Worm (Caenorhabditis elegans): Measurements from ENCODE around the gene metl-5.

Gene metl-5

DNA sequence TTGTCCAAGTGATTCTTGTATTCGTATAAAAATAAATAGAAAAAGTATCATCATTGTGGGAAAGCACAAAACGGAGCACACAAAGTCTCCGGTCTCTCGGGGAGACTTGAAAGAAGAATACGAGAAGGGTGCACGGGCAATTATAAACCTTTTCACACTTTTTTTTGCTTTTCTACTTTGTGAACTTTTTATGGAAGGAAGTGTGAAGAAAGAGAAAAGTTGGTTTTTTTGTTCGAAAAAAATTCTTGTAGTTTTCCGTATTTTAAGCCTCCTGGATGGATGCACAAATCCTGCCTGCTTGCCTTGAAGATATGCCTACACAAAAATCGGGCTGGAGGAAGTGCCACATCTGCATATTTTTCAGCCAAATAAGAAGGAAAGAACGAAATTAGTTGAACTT is 24.8 kb upstream of the metl-5 start, which contains the start of gene B0393.7:
TSS of gene B0393.7 (minus strand) at position 101 of the 400 bp plus-strand sequence.
- no peak for TF ChIP-seq ztf-28 (GFP tag; IDR thresholded peaks at IDR 0.05)
- no peak for TF ChIP-seq ztf-26 (tag; optimal IDR thresholded peaks at IDR 0.05)
- TF ChIP-seq lir-1 (GFP tag; conservative IDR thresholded peaks at IDR 0.05): no peak
- TF ChIP-seq gei-17 (GFP tag; optimal IDR thresholded peaks at IDR 0.05): no peak
- TF ChIP-seq hsf-1 (GFP tag; IDR thresholded peaks at IDR 0.05): no peak
- no peak for TF ChIP-seq sea-2 (GFP tag; IDR thresholded peaks at IDR 0.05)
- TF ChIP-seq ets-4 (GFP tag; optimal IDR thresholded peaks at IDR 0.05): no peak

DNA sequence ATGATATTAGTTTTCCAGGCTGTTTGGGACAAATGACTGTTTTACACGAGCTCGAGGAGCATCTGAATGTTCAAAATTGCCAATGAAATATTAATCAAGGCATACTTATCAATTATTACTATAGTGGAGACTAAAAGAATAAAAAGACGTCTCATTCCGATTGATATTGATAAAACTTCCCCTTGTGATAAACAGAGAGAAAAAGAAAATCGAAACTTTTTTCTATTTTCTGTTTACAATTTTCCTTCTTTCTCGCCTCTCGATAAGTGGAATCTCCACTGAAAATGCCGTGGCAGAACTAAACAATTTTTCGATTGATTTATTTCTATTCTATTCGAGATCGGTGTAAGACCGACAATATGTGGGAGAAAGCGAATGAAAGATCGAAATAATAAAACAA is 23.0 kb upstream of the metl-5 start, which contains the start of gene B0393.9:
TSS of gene B0393.9 (minus strand) at position 303 of the 400 bp plus-strand sequence.
- TF ChIP-seq nhr-80 (tag; optimal IDR thresholded peaks at IDR 0.05): peak; percentile 20
- TF ChIP-seq Y79H2A.3 (GFP tag; conservative IDR thresholded peaks at IDR 0.05): no peak

DNA sequence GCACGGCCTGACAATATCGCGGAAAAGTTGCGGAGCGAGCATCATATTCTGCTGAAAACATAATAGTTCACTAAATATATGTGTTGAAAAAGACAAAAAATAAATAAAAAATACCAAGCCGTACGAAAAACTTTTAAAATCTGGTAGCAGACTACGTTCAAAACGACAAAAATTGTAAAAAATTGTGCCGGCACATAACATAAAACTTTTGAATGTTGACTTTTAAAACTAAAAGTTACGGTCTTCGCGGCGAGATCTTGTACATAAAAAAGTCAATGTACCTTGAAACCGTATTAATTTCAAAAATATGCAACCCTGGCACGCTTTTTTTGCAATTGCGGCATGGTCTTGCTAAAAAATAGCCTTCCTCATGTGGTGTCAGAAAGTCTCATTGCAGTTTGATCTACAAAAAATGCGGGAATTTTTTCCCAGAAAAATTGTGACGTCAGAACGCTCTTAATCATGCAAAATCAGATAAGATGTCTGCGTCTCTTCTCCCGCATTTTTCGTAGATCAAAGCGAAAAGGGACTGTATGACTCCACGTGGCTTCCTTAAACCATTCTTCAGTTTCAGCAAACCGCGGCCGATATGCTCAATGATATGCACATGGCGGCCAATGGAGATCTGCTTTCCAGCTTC is 20.8 kb upstream of the metl-5 start, which contains the start of the genes gex-5 and C38D4.10:
TSS of gene gex-5 (minus strand) at position 51 of the 640 bp plus-strand sequence.
TSS of gene C38D4.10 (plus strand) at position 590 of the 640 bp plus-strand sequence.
- peak; percentile 12 for TF ChIP-seq him-1 (tag; optimal IDR thresholded peaks at IDR 0.05)
- peak; percentile 24 for TF ChIP-seq dpl-1 (GFP tag; optimal IDR thresholded peaks at IDR 0.05)
- TF ChIP-seq F33H1.4 (GFP tag; IDR thresholded peaks at IDR 0.05): peak; percentile 77
- TF ChIP-seq snpc-1.3 (tag; optimal IDR thresholded peaks at IDR 0.05; ENCODE audit: insufficient read depth): peak; percentile 12
- TF ChIP-seq lsl-1 (GFP tag; optimal IDR thresholded peaks at IDR 0.05): peak; percentile 78
- peak; percentile 73 for TF ChIP-seq xnd-1 (tag; optimal IDR thresholded peaks at IDR 0.05)
- TF ChIP-seq efl-1 (GFP tag; optimal IDR thresholded peaks at IDR 0.05): peak; percentile 63
- peak; percentile 43 for TF ChIP-seq lin-54 (GFP tag; optimal IDR thresholded peaks at IDR 0.05)
- TF ChIP-seq D2030.7 (GFP tag; IDR thresholded peaks at IDR 0.05): peak; percentile 62
- 0 out of 2 replicates have a peak, but pooled peaks have one; percentile 12 for TF ChIP-seq rcor-1 (GFP tag; IDR thresholded peaks at IDR 0.05)
- 0 out of 2 replicates have a peak, but pooled peaks have one; percentile 25 for TF ChIP-seq aptf-2 (GFP tag; conservative IDR thresholded peaks at IDR 0.05)
- TF ChIP-seq madf-6 (GFP tag; IDR thresholded peaks at IDR 0.05): peak; percentile 88
- peak; percentile 56 for TF ChIP-seq madf-8 (GFP tag; conservative IDR thresholded peaks at IDR 0.05)
- peak; percentile 53; the same call in 1 of the 2 replicates for TF ChIP-seq C17E4.6 (GFP tag; IDR thresholded peaks at IDR 0.05)
- TF ChIP-seq pbrm-1 (GFP tag; IDR thresholded peaks at IDR 0.05): 0 out of 2 replicates have a peak, but pooled peaks have one; percentile 21
- TF ChIP-seq hmg-1.2 (GFP tag; IDR thresholded peaks at IDR 0.05): peak; percentile 24; the same call in 1 of the 2 replicates

DNA sequence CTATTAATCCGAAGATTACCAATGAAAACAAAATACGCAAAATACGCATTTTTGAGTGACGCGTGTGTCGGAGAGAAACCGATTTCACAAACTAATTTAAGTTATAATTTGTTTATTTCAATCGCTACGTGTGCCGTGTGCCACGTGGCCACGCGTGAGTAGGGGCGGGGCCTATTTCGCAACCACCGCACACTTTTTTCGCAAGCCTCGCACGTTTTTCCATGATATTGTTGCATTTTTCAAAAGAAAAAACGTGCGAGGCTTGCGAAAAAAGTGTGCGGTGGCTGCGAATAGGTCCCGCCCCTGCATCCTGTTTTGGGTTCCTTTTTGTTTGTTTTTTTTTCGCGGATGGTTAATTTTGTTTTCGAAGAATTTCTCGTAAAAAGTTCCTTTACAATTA is 17.7 kb upstream of the metl-5 start, which contains the start of gene enu-3.2:
TSS of gene enu-3.2 (minus strand) at position 105 of the 400 bp plus-strand sequence.
- TF ChIP-seq D2030.7 (GFP tag; IDR thresholded peaks at IDR 0.05): peak; percentile 55
- TF ChIP-seq rcor-1 (GFP tag; IDR thresholded peaks at IDR 0.05): peak; percentile 35; the same call in 1 of the 2 replicates
- TF ChIP-seq ceh-91 (GFP tag; IDR thresholded peaks at IDR 0.05): peak; percentile 27; the same call in 1 of the 2 replicates
- TF ChIP-seq madf-8 (GFP tag; conservative IDR thresholded peaks at IDR 0.05): peak; percentile 33; the same call in 1 of the 2 replicates
- TF ChIP-seq mcd-1 (GFP tag; IDR thresholded peaks at IDR 0.05): peak; percentile 53
- TF ChIP-seq hmg-1.2 (GFP tag; IDR thresholded peaks at IDR 0.05): peak; percentile 26; the same call in 1 of the 2 replicates
- TF ChIP-seq F33H1.4 (GFP tag; IDR thresholded peaks at IDR 0.05): peak; percentile 64
- TF ChIP-seq xnd-1 (tag; optimal IDR thresholded peaks at IDR 0.05): peak; percentile 40
- 0 out of 2 replicates have a peak, but pooled peaks have one; percentile 33 for TF ChIP-seq aptf-2 (GFP tag; conservative IDR thresholded peaks at IDR 0.05)
- 0 out of 2 replicates have a peak, but pooled peaks have one; percentile 9 for TF ChIP-seq Y53G8AR.9 (GFP tag; conservative IDR thresholded peaks at IDR 0.05)
- TF ChIP-seq ceh-100 (GFP tag; IDR thresholded peaks at IDR 0.05): peak; percentile 20; the same call in 1 of the 2 replicates
- peak; percentile 49; the same call in 1 of the 2 replicates for TF ChIP-seq madf-6 (GFP tag; IDR thresholded peaks at IDR 0.05)
- TF ChIP-seq pbrm-1 (GFP tag; IDR thresholded peaks at IDR 0.05): peak; percentile 70
